Worm (Caenorhabditis elegans) whole organism, L2 larva: Measurements from ENCODE around the gene H06H21.37.

ENCODE experiments used
- C34F6.9 ChIP-seq: fragments of 150-350 bp; optimal IDR thresholded peaks from 2 replicates; lab custom pipeline; 2014; ENCODE audit warnings: missing biosample characterization, missing genetic modification characterization
- ama-1 ChIP-seq: fragments of 150-350 bp; optimal IDR thresholded peaks from 2 replicates; lab custom pipeline; 2018; ENCODE audit warnings: inconsistent platforms
- blmp-1 ChIP-seq: sonication (generic microtip); optimal IDR thresholded peaks from 2 replicates; lab custom pipeline; 2017; ENCODE audit warnings: missing genetic modification characterization, mild to moderate bottlenecking, missing compliant biosample characterization, antibody characterized with exemption, moderate library complexity; ENCODE audit not compliant: insufficient read depth
- elt-3 ChIP-seq: sonication (generic microtip); optimal IDR thresholded peaks from 2 replicates; lab custom pipeline; 2017; ENCODE audit warnings: missing biosample characterization, missing genetic modification characterization
- fos-1 ChIP-seq: fragments of 150-350 bp; optimal IDR thresholded peaks from 2 replicates; lab custom pipeline; 2014; ENCODE audit warnings: missing biosample characterization, missing genetic modification characterization
- lsy-2 ChIP-seq, 2 experiments: fragments of 150-350 bp in 1 of 2; sonication (generic microtip) in 1 of 2; optimal IDR thresholded peaks; 2 replicates each; lab custom pipeline; 2014 to 2017; ENCODE audit warnings: missing biosample characterization in 2 of 2, missing genetic modification characterization in 2 of 2
- nhr-11 ChIP-seq: fragments of 150-350 bp; optimal IDR thresholded peaks from 2 replicates; lab custom pipeline; 2014; ENCODE audit warnings: missing biosample characterization, missing genetic modification characterization
- nhr-77 ChIP-seq: fragments of 150-350 bp; optimal IDR thresholded peaks from 2 replicates; lab custom pipeline; 2014; ENCODE audit warnings: missing biosample characterization, missing genetic modification characterization
- snpc-4 ChIP-seq: fragments of 150-350 bp; optimal IDR thresholded peaks from 2 replicates; lab custom pipeline; 2014; ENCODE audit warnings: missing biosample characterization, missing genetic modification characterization
- unc-62 ChIP-seq: fragments of 150-350 bp; optimal IDR thresholded peaks from 2 replicates; lab custom pipeline; 2014; ENCODE audit warnings: missing biosample characterization, missing genetic modification reagents, missing genetic modification characterization
- zag-1 ChIP-seq: fragments of 150-350 bp; optimal IDR thresholded peaks from 2 replicates; lab custom pipeline; 2014; ENCODE audit warnings: missing biosample characterization, missing genetic modification characterization
- ztf-11 ChIP-seq: sonication (generic microtip); optimal IDR thresholded peaks from 2 replicates; lab custom pipeline; 2017; ENCODE audit warnings: missing biosample characterization, missing genetic modification characterization

- no peak for TF ChIP-seq zag-1
- TF ChIP-seq snpc-4 = no peak
- TF ChIP-seq nhr-11 (tag; lab: Kevin White, UChicago) = no peak
- TF ChIP-seq elt-3 = no peak
- TF ChIP-seq fos-1 (tag; lab: Kevin White, UChicago) = no peak
- TF ChIP-seq blmp-1 (tag; lab: Kevin White, UChicago) = no peak
- no peak for TF ChIP-seq ama-1 (lab: Kevin White, UChicago)
- no peak for TF ChIP-seq unc-62
- TF ChIP-seq C34F6.9 (tag; lab: Kevin White, UChicago) = no peak
- TF ChIP-seq nhr-77 = no peak
- TF ChIP-seq ztf-11 = no peak
- TF ChIP-seq lsy-2 (tag; optimal IDR thresholded peaks at IDR 0.05; lab: Kevin White, UChicago) = no peak
These were observed 3.3 kb downstream of the H06H21.37 start, which contains the start of gene dpf-5 for ce11 chrIV:4806486-4806885.
